Worm (Caenorhabditis elegans): ENCODE results near the gene snr-6.

- TF ChIP-seq nhr-11 (tag; optimal IDR thresholded peaks at IDR 0.05) = no peak
- TF ChIP-seq nhr-12 (tag; optimal IDR thresholded peaks at IDR 0.05) = no peak
- TF ChIP-seq snpc-4 (tag; optimal IDR thresholded peaks at IDR 0.05) = no peak
- no peak for TF ChIP-seq mdl-1 (tag; optimal IDR thresholded peaks at IDR 0.05)
- no peak for TF ChIP-seq elt-1 (tag; optimal IDR thresholded peaks at IDR 0.05)
- no peak for TF ChIP-seq skn-1 (tag; optimal IDR thresholded peaks at IDR 0.05)
- no peak for TF ChIP-seq unc-39 (tag; optimal IDR thresholded peaks at IDR 0.05)
- TF ChIP-seq unc-62 (GFP tag; optimal IDR thresholded peaks at IDR 0.05) = no peak
- no peak for TF ChIP-seq ZK546.5 (tag; optimal IDR thresholded peaks at IDR 0.05)
- no peak for TF ChIP-seq zag-1 (tag; optimal IDR thresholded peaks at IDR 0.05)
- TF ChIP-seq R02D3.7 (tag; optimal IDR thresholded peaks at IDR 0.05) = no peak
- no peak for TF ChIP-seq sma-9 (GFP tag; optimal IDR thresholded peaks at IDR 0.05)
- TF ChIP-seq sma-9 (tag; optimal IDR thresholded peaks at IDR 0.05) = no peak
- no peak for TF ChIP-seq aly-2 (tag; optimal IDR thresholded peaks at IDR 0.05)
- TF ChIP-seq nhr-23 (tag; optimal IDR thresholded peaks at IDR 0.05) = no peak
Measured at ce11 chrIII:12410304-12410703, 19.1 kb downstream of the snr-6 start.

All from whole organism, L2 larva.